Fruit fly (Drosophila melanogaster) whole organism, prepupa: ENCODE measurements around the gene CG14606.
A peak's percentile ranks its signal among the peaks of the same experiment; 100 is the strongest.

Experiments used
- Blimp-1 ChIP-seq: fragments of 200-800 bp; sonication (Bioruptor generic); optimal IDR thresholded peaks from 3 replicates; lab custom pipeline; 2017; ENCODE audit warnings: missing biosample characterization, missing genetic modification characterization, mild to moderate bottlenecking, moderate library complexity, missing genetic modification reagents
- CG10631 ChIP-seq: fragments of 200-800 bp; sonication (Bioruptor generic); optimal IDR thresholded peaks from 2 replicates; lab custom pipeline; 2016; ENCODE audit warnings: missing biosample characterization, missing genetic modification characterization
- CG10669 ChIP-seq: fragments of 200-800 bp; sonication (Bioruptor generic); optimal IDR thresholded peaks from 3 replicates; lab custom pipeline; 2018; ENCODE audit warnings: missing biosample characterization, mild to moderate bottlenecking, missing genetic modification characterization, moderate library complexity
- CG11294 ChIP-seq: fragments of 200-800 bp; sonication (Bioruptor generic); IDR thresholded peaks from 2 replicates; pipeline ENCODE4 v1.3.6; 2022; ENCODE audit warnings: missing biosample characterization, missing genetic modification characterization
- CG11762 ChIP-seq: fragments of 200-800 bp; sonication (Bioruptor generic); optimal IDR thresholded peaks from 3 replicates; lab custom pipeline; 2016; ENCODE audit warnings: missing biosample characterization, missing genetic modification characterization; ENCODE audit not compliant: insufficient read depth
- CG11902 ChIP-seq: fragments of 200-800 bp; sonication (Bioruptor generic); optimal IDR thresholded peaks from 3 replicates; lab custom pipeline; 2016; ENCODE audit warnings: missing biosample characterization, missing genetic modification characterization
- CG15336 ChIP-seq: fragments of 200-800 bp; sonication (Bioruptor generic); IDR thresholded peaks from 2 replicates; pipeline ENCODE4 v1.3.6; 2022; ENCODE audit warnings: missing biosample characterization, missing genetic modification characterization
- CG1621 ChIP-seq: fragments of 200-800 bp; sonication (Bioruptor generic); optimal IDR thresholded peaks from 3 replicates; lab custom pipeline; 2018; ENCODE audit warnings: missing biosample characterization, mild to moderate bottlenecking, missing genetic modification characterization
- CG16779 ChIP-seq: fragments of 200-800 bp; sonication (Bioruptor generic); optimal IDR thresholded peaks from 3 replicates; lab custom pipeline; 2017; ENCODE audit warnings: missing biosample characterization, mild to moderate bottlenecking, missing genetic modification characterization
- CG3032 ChIP-seq: fragments of 200-800 bp; optimal IDR thresholded peaks from 2 replicates; lab custom pipeline; 2019; ENCODE audit warnings: missing biosample characterization, mild to moderate bottlenecking, missing genetic modification characterization, moderate library complexity
- CG31627 ChIP-seq: fragments of 200-800 bp; sonication (Bioruptor generic); optimal IDR thresholded peaks from 3 replicates; lab custom pipeline; 2016; ENCODE audit warnings: missing biosample characterization, missing genetic modification characterization
- CG32006 ChIP-seq: fragments of 200-800 bp; sonication (Bioruptor generic); optimal IDR thresholded peaks from 3 replicates; lab custom pipeline; 2017; ENCODE audit warnings: missing biosample characterization, mild to moderate bottlenecking, missing genetic modification characterization
- CG3919 ChIP-seq: fragments of 200-800 bp; sonication (Bioruptor generic); optimal IDR thresholded peaks from 3 replicates; lab custom pipeline; 2016; ENCODE audit warnings: missing biosample characterization, missing genetic modification characterization
- CG6163 ChIP-seq: fragments of 200-800 bp; sonication (Bioruptor generic); IDR thresholded peaks from 3 replicates; pipeline ENCODE4 v1.3.6; 2022; ENCODE audit warnings: missing biosample characterization, missing genetic modification characterization
- CG6808 ChIP-seq: fragments of 200-800 bp; sonication (Bioruptor generic); optimal IDR thresholded peaks from 3 replicates; lab custom pipeline; 2017; ENCODE audit warnings: missing biosample characterization, missing genetic modification characterization, mild to moderate bottlenecking, moderate library complexity, missing genetic modification reagents
- CG6854 ChIP-seq: fragments of 200-800 bp; sonication (Bioruptor generic); optimal IDR thresholded peaks from 2 replicates; lab custom pipeline; 2017; ENCODE audit warnings: missing biosample characterization, mild to moderate bottlenecking, missing genetic modification characterization
- CG8119 ChIP-seq: fragments of 200-800 bp; sonication (Bioruptor generic); IDR thresholded peaks from 3 replicates; pipeline ENCODE4 v1.3.6; 2022; ENCODE audit warnings: missing biosample characterization, missing genetic modification characterization
- CG8319 ChIP-seq: fragments of 200-800 bp; sonication (Bioruptor generic); optimal IDR thresholded peaks from 3 replicates; lab custom pipeline; 2016; ENCODE audit warnings: missing biosample characterization, missing genetic modification characterization
- CG8632 ChIP-seq: fragments of 200-800 bp; sonication (Bioruptor generic); optimal IDR thresholded peaks from 3 replicates; lab custom pipeline; 2016; ENCODE audit warnings: missing biosample characterization, missing genetic modification characterization
- CG9139 ChIP-seq: fragments of 200-800 bp; sonication (Bioruptor generic); optimal IDR thresholded peaks from 3 replicates; lab custom pipeline; 2017; ENCODE audit warnings: missing biosample characterization, mild to moderate bottlenecking, missing genetic modification characterization
- Eip75B ChIP-seq: fragments of 200-800 bp; sonication (Bioruptor generic); optimal IDR thresholded peaks from 3 replicates; lab custom pipeline; 2016; ENCODE audit warnings: missing biosample characterization, missing genetic modification characterization
- Eip78C ChIP-seq: fragments of 200-800 bp; sonication (Bioruptor generic); peaks from one replicate; lab custom pipeline; 2016; ENCODE audit warnings: missing biosample characterization, missing genetic modification characterization
- Ets21C ChIP-seq: fragments of 200-800 bp; sonication (Bioruptor generic); optimal IDR thresholded peaks from 3 replicates; lab custom pipeline; 2016; ENCODE audit warnings: missing biosample characterization, missing genetic modification characterization
- Ets96B ChIP-seq: fragments of 200-800 bp; optimal IDR thresholded peaks from 2 replicates; lab custom pipeline; 2019; ENCODE audit warnings: missing biosample characterization, mild to moderate bottlenecking, missing genetic modification characterization, moderate library complexity
- Gug ChIP-seq: fragments of 200-800 bp; sonication (Bioruptor generic); IDR thresholded peaks from 2 replicates; pipeline ENCODE4 v1.3.6; 2022; ENCODE audit warnings: missing biosample characterization, missing genetic modification characterization
- Hr39 ChIP-seq: fragments of 200-800 bp; sonication (Bioruptor generic); optimal IDR thresholded peaks from 2 replicates; lab custom pipeline; 2016; ENCODE audit warnings: missing biosample characterization, missing genetic modification characterization
- Hr4 ChIP-seq: fragments of 200-800 bp; sonication (Bioruptor generic); optimal IDR thresholded peaks from 3 replicates; lab custom pipeline; 2016; ENCODE audit warnings: missing biosample characterization, missing genetic modification characterization
- Met ChIP-seq: fragments of 200-800 bp; sonication (Bioruptor generic); optimal IDR thresholded peaks from 3 replicates; lab custom pipeline; 2016; ENCODE audit warnings: missing biosample characterization, missing genetic modification characterization
- Smox ChIP-seq: fragments of 200-800 bp; sonication (Bioruptor generic); optimal IDR thresholded peaks from 3 replicates; lab custom pipeline; 2016; ENCODE audit warnings: missing biosample characterization, missing genetic modification characterization
- achi ChIP-seq: fragments of 200-800 bp; sonication (Bioruptor generic); optimal IDR thresholded peaks from 3 replicates; lab custom pipeline; 2016; ENCODE audit warnings: missing biosample characterization, missing genetic modification characterization
- acj6 ChIP-seq: fragments of 200-800 bp; sonication (Bioruptor generic); optimal IDR thresholded peaks from 3 replicates; lab custom pipeline; 2016; ENCODE audit warnings: missing biosample characterization, missing genetic modification characterization
- cyc ChIP-seq: fragments of 200-800 bp; sonication (Bioruptor generic); optimal IDR thresholded peaks from 3 replicates; lab custom pipeline; 2016; ENCODE audit warnings: missing biosample characterization, missing genetic modification characterization
- dac ChIP-seq: fragments of 200-800 bp; sonication (Bioruptor generic); optimal IDR thresholded peaks from 2 replicates; lab custom pipeline; 2017; ENCODE audit warnings: missing biosample characterization, mild to moderate bottlenecking, missing genetic modification characterization
- dsx ChIP-seq: fragments of 200-800 bp; optimal IDR thresholded peaks from 3 replicates; lab custom pipeline; 2019; ENCODE audit warnings: missing biosample characterization, mild to moderate bottlenecking, missing genetic modification characterization, moderate library complexity; ENCODE audit not compliant: poor library complexity, severe bottlenecking
- eg ChIP-seq: fragments of 200-800 bp; sonication (Bioruptor generic); IDR thresholded peaks from 3 replicates; pipeline ENCODE4 v1.3.6; 2022; ENCODE audit warnings: missing biosample characterization, missing genetic modification characterization
- fd59A ChIP-seq: fragments of 200-800 bp; sonication (Bioruptor generic); optimal IDR thresholded peaks from 2 replicates; lab custom pipeline; 2017; ENCODE audit warnings: missing biosample characterization, mild to moderate bottlenecking, missing genetic modification characterization, missing genetic modification reagents
- fd85E ChIP-seq: fragments of 200-800 bp; sonication (Bioruptor generic); optimal IDR thresholded peaks from 3 replicates; lab custom pipeline; 2016; ENCODE audit warnings: missing biosample characterization, missing genetic modification characterization
- lz ChIP-seq: fragments of 200-800 bp; sonication (Bioruptor generic); optimal IDR thresholded peaks from 3 replicates; lab custom pipeline; 2016; ENCODE audit warnings: missing biosample characterization, missing genetic modification characterization
- pdm3 ChIP-seq: fragments of 200-800 bp; sonication (Bioruptor generic); optimal IDR thresholded peaks from 3 replicates; lab custom pipeline; 2016; ENCODE audit warnings: missing biosample characterization, missing genetic modification characterization
- salr ChIP-seq, 2 experiments: fragments of 200-800 bp; sonication (Bioruptor generic); optimal IDR thresholded peaks; 3 replicates each; lab custom pipeline; 2016 to 2018; ENCODE audit warnings: missing biosample characterization in 2 of 2, missing genetic modification characterization in 2 of 2, mild to moderate bottlenecking in 1 of 2
- spab ChIP-seq: fragments of 200-800 bp; sonication (Bioruptor generic); optimal IDR thresholded peaks from 2 replicates; lab custom pipeline; 2017; ENCODE audit warnings: missing biosample characterization, mild to moderate bottlenecking, missing genetic modification characterization, missing genetic modification reagents
- ss ChIP-seq, 2 experiments: fragments of 200-800 bp; sonication (Bioruptor generic); optimal IDR thresholded peaks; 2 replicates in 1 of 2; 3 replicates in 1 of 2; lab custom pipeline; 2017 to 2018; ENCODE audit warnings: mild to moderate bottlenecking in 2 of 2, missing biosample characterization in 2 of 2, missing genetic modification characterization in 2 of 2, moderate library complexity in 1 of 2
- svp ChIP-seq: fragments of 200-800 bp; sonication (Bioruptor generic); peaks from one replicate; lab custom pipeline; 2016; ENCODE audit warnings: missing biosample characterization, missing genetic modification characterization
- topi ChIP-seq: fragments of 200-800 bp; sonication (Bioruptor generic); optimal IDR thresholded peaks from 3 replicates; lab custom pipeline; 2016; ENCODE audit warnings: missing biosample characterization, missing genetic modification characterization
- vri ChIP-seq: fragments of 200-800 bp; sonication (Bioruptor generic); optimal IDR thresholded peaks from 3 replicates; lab custom pipeline; 2016; ENCODE audit warnings: missing biosample characterization, mild to moderate bottlenecking, missing genetic modification characterization

The CG14606 gene

DNA sequence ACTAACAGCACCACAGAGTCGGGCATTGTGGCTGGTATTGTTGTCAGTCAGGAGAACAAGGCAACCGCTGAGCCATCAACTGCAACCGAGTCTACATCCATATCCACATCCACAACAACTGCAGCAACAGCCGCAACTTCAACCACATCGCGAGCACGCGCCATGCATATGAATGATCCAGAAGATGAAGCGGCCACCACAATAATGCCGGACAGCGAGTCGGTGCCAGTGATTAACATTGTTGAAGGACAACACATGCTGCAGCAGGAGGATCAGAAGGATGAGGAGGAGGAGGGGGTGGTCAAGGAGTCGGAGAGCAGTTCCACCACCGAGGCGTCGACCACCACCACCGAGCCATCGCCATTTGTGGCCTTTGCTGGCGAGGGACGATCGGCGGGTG is 42.1 kb downstream of the CG14606 start:
- no peak for TF ChIP-seq dac (GFP tag; lab: Kevin White, UChicago)
- no peak for TF ChIP-seq CG6163 (GFP tag; lab: Robert Waterston, UW)
- no peak for TF ChIP-seq CG8119 (GFP tag; lab: Robert Waterston, UW)
- TF ChIP-seq Ets96B (tag; lab: Kevin White, UChicago) = no peak
- TF ChIP-seq dsx (GFP tag; lab: Kevin White, UChicago) = peak; percentile 81
- TF ChIP-seq Met = no peak
- TF ChIP-seq CG9139 (GFP tag; lab: Kevin White, UChicago) = no peak
- TF ChIP-seq ss (GFP tag; optimal IDR thresholded peaks at IDR 0.05; lab: Kevin White, UChicago) = peak in 1 of 2 experiments; percentile 33
- TF ChIP-seq CG3032 (tag; lab: Kevin White, UChicago) = no peak
- no peak for TF ChIP-seq achi
- TF ChIP-seq CG1621 (tag; lab: Kevin White, UChicago) = peak; percentile 71

DNA sequence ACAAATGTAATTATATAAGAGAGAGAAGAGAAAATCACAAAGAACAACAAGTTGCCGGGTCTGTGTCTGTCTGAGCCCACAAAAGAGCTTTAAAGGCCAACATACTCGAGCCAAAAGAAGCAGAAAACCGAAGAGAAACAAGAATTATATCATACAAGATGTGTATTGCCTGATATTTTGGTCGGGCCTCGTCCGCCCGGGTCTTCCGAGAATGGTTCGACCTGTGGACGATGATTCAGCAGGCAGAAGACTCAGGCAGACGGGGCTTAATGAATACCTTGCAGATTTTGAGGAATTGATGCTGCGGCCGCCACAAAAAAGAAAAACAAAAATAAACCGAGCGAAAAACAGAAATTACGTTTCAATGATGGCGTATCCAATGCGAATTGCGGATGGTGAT is 43.9 kb downstream of the CG14606 start:
- TF ChIP-seq CG6808 (GFP tag; lab: Kevin White, UChicago) = no peak
- peak; percentile 82 for TF ChIP-seq vri (GFP tag; lab: Kevin White, UChicago)
- peak; percentile 4 for TF ChIP-seq Eip78C
- TF ChIP-seq fd85E (GFP tag; lab: Kevin White, UChicago) = no peak
- TF ChIP-seq CG6854 (GFP tag; lab: Kevin White, UChicago) = peak; percentile 9
- TF ChIP-seq CG11294 (GFP tag; lab: Robert Waterston, UW) = no peak
- TF ChIP-seq CG1621 (tag; lab: Kevin White, UChicago) = no peak

DNA sequence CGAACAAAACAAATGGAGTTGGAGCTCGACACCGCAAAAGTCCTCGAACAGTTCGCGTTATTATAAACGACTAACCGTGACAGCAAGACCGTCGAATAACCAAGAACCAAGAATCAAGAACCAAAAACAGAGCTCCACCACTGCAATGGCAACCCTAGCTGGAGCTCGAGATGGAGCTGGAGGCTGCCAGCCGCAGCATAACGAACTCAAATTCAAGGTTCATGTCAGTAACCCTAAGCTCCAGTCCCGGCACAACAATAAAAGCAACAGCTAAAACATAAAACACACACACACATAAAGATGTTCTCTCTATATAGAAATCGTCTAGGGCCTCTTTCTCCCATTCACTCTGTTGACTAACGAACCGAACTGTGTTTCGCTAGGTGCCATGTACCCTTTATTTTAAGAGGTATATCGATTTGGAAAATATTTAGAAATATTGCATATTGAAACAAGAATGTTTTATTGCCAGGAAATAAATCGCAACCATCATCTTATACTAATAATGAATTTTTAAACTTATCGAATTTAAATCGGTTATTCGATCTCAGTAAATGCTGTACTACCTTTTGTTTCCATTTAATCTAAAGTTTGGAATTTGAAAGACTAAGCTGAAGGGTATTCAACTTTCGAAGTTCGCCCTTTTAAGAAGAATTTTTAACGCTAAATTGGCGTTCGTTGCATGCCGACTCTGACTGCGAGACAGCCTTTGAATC is 45.3 kb downstream of the CG14606 start:
- TF ChIP-seq Gug (GFP tag; lab: Robert Waterston, UW) (0 out of 2 replicates have a peak, but pooled peaks have one; percentile 7), CG9139 (GFP tag; lab: Kevin White, UChicago) (peak; percentile 57), acj6 (GFP tag; lab: Kevin White, UChicago) (peak; percentile 53), cyc (GFP tag; lab: Kevin White, UChicago) (no peak), CG32006 (GFP tag; lab: Kevin White, UChicago) (peak; percentile 55), fd59A (GFP tag; lab: Kevin White, UChicago) (peak; percentile 83), Blimp-1 (no peak), CG6163 (GFP tag; lab: Robert Waterston, UW) (0 out of 3 replicates have a peak, but pooled peaks have one; percentile 17), fd85E (GFP tag; lab: Kevin White, UChicago) (no peak), Eip75B (GFP tag; lab: Kevin White, UChicago) (peak; percentile 78), lz (GFP tag; lab: Kevin White, UChicago) (peak; percentile 52), CG1621 (tag; lab: Kevin White, UChicago) (peak; percentile 56), CG16779 (peak; percentile 55), spab (peak; percentile 71), Ets21C (GFP tag; lab: Kevin White, UChicago) (peak; percentile 14), svp (GFP tag; lab: Kevin White, UChicago) (no peak), Hr39 (peak; percentile 44), CG8632 (peak; percentile 21), Hr4 (peak; percentile 47), CG6854 (GFP tag; lab: Kevin White, UChicago) (no peak), CG3919 (peak; percentile 66), dsx (GFP tag; lab: Kevin White, UChicago) (peak; percentile 83), salr (GFP tag; optimal IDR thresholded peaks at IDR 0.05; lab: Kevin White, UChicago) (peak; percentile 55 to 71), pdm3 (GFP tag; lab: Kevin White, UChicago) (peak; percentile 71), vri (GFP tag; lab: Kevin White, UChicago) (no peak), CG10631 (peak; percentile 77), CG11902 (no peak), eg (GFP tag; lab: Robert Waterston, UW) (no peak), CG10669 (GFP tag; lab: Kevin White, UChicago) (peak; percentile 77), Smox (GFP tag; lab: Kevin White, UChicago) (peak; percentile 30), CG15336 (peak; percentile 50), CG31627 (GFP tag; lab: Kevin White, UChicago) (peak; percentile 29), CG8319 (GFP tag; lab: Kevin White, UChicago) (no peak), CG11762 (GFP tag; lab: Kevin White, UChicago) (peak; percentile 14), Eip78C (peak; percentile 92), topi (GFP tag; lab: Kevin White, UChicago) (peak; percentile 46)
